Worm (Caenorhabditis elegans): ENCODE data around the gene Y47D7A.13.

DNA sequence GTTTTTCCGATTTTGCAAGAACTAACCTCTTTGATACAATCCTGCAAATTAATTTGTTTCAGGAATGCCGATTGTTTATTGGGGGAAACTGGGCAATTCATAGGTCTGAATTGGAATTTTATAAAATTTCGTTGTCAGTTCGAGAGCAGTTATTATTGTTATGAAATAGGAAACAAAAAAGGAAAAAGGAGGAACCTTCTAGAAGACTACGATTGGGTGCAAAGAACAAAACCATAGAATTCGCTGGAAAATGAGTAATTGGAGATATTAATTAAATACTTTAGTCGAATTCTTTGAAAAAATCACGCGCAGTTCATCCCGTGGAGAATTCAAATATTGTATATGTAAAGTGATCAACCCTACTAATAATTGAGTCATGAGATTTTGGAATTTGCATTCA is 48.3 kb downstream of the Y47D7A.13 start, which contains the start of gene F13A2.9:
- TF ChIP-seq ref-1 (GFP tag; conservative IDR thresholded peaks at IDR 0.05) (no peak), flt-1 (GFP tag; IDR thresholded peaks at IDR 0.05) (no peak), T22C8.4 (GFP tag; IDR thresholded peaks at IDR 0.05) (no peak)
